Worm (Caenorhabditis elegans): ENCODE results near the gene col-177.

The col-177 gene

ce11 chrX:10958427-10958826 is 43.2 kb downstream of the col-177 start, which contains the start of gene nlp-19:
nlp-19 (plus strand) TSS chrX:10958727.
- no peak for TF ChIP-seq ztf-26 (tag; optimal IDR thresholded peaks at IDR 0.05)

- no peak for TF ChIP-seq mxl-1 (tag; optimal IDR thresholded peaks at IDR 0.05)
- TF ChIP-seq nhr-27 (tag; optimal IDR thresholded peaks at IDR 0.05): no peak
- TF ChIP-seq ccch-3 (GFP tag; optimal IDR thresholded peaks at IDR 0.05): no peak
- TF ChIP-seq hlh-26 (GFP tag; conservative IDR thresholded peaks at IDR 0.05): no peak
- no peak for TF ChIP-seq ztf-3 (GFP tag; optimal IDR thresholded peaks at IDR 0.05)
- peak; percentile 84 for TF ChIP-seq nhr-80 (tag; optimal IDR thresholded peaks at IDR 0.05)
- TF ChIP-seq ztf-6 (GFP tag; IDR thresholded peaks at IDR 0.05): no peak
- TF ChIP-seq hsf-1 (GFP tag; IDR thresholded peaks at IDR 0.05): no peak
Measured at ce11 chrX:10956972-10957678, 44.5 kb downstream of the col-177 start.

DNA sequence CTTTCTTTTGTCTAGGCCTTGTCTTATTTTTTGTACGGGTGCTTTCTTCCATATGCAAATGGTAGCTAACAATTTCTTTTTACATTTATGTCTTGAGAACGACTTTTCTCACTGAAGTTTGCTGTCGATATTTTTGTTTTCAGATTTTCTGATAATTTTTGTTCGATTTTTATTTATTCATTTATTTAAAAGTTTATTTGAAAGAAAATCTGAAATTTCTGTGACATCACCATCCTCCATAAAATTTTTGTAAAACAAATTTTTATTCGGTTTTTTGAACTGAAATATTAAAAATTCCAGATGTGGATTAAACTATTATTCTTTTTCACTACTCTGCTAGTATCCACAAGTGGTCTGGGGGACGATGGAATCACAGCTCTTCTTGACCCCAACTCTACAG is 47.8 kb downstream of the col-177 start, which contains the start of gene pbo-4:
pbo-4 (plus strand) TSS at position 301 of the 400 bp plus-strand sequence.
- TF ChIP-seq K11D2.4 (GFP tag; IDR thresholded peaks at IDR 0.05) (no peak), ZK185.1 (tag; optimal IDR thresholded peaks at IDR 0.05; ENCODE audit: poor library complexity, severe bottlenecking) (no peak), cebp-2 (GFP tag; IDR thresholded peaks at IDR 0.05) (no peak), B0019.2 (GFP tag; conservative IDR thresholded peaks at IDR 0.05) (no peak), ztf-28 (GFP tag; IDR thresholded peaks at IDR 0.05) (no peak), mxl-1 (tag; optimal IDR thresholded peaks at IDR 0.05) (no peak), lsy-27 (tag; optimal IDR thresholded peaks at IDR 0.05; ENCODE audit: borderline replicate concordance, insufficient read depth) (no peak), sptf-2 (GFP tag; optimal IDR thresholded peaks at IDR 0.05) (no peak), ztf-6 (GFP tag; IDR thresholded peaks at IDR 0.05) (no peak), zim-3 (tag; optimal IDR thresholded peaks at IDR 0.05) (no peak), egrh-3 (GFP tag; IDR thresholded peaks at IDR 0.05) (no peak), hmg-20 (GFP tag; IDR thresholded peaks at IDR 0.05) (no peak), madf-6 (GFP tag; IDR thresholded peaks at IDR 0.05) (no peak), akir-1 (GFP tag; optimal IDR thresholded peaks at IDR 0.05) (no peak), lir-1 (GFP tag; conservative IDR thresholded peaks at IDR 0.05) (no peak), ztf-3 (GFP tag; optimal IDR thresholded peaks at IDR 0.05) (no peak), lin-40 (tag; optimal IDR thresholded peaks at IDR 0.05) (no peak), unc-62 (GFP tag; optimal IDR thresholded peaks at IDR 0.05) (no peak), somi-1 (GFP tag; optimal IDR thresholded peaks at IDR 0.05) (no peak), hlh-12 (tag; optimal IDR thresholded peaks at IDR 0.05) (no peak)

- TF ChIP-seq sea-2 (GFP tag; IDR thresholded peaks at IDR 0.05): no peak
- no peak for TF ChIP-seq C06A6.2 (GFP tag; conservative IDR thresholded peaks at IDR 0.05)
- no peak for TF ChIP-seq rcor-1 (GFP tag; IDR thresholded peaks at IDR 0.05)
- no peak for TF ChIP-seq him-1 (tag; optimal IDR thresholded peaks at IDR 0.05)
- no peak for TF ChIP-seq attf-3 (GFP tag; conservative IDR thresholded peaks at IDR 0.05)
- TF ChIP-seq B0019.2 (GFP tag; conservative IDR thresholded peaks at IDR 0.05): no peak
- TF ChIP-seq gei-17 (GFP tag; optimal IDR thresholded peaks at IDR 0.05): no peak
- TF ChIP-seq nhr-80 (tag; optimal IDR thresholded peaks at IDR 0.05): peak; percentile 6
Measured at ce11 chrX:10951922-10952321, 49.7 kb downstream of the col-177 start.

DNA sequence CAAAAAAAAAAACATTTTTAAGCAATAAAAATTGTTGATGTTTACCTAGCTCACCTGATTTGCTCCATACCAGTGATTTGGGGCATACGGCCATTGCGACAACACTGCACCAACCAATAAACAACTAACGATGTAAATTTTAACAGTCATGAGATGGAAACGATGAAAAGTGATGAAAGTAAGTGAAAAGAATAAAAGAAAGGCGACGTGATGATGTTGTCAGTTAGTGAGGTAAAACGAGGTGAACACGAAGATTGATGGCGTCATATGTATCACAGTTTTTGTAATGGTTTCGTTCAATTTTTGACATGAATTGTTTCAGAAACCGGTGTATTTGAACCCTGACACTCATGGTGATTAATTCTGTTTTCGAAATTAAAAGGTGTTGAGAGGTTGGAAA is 50.5 kb downstream of the col-177 start, which contains the start of gene K09C8.7:
K09C8.7 (minus strand) TSS at position 226 of the 400 bp plus-strand sequence.
- TF ChIP-seq B0261.1 (tag; optimal IDR thresholded peaks at IDR 0.05): no peak
- TF ChIP-seq ztf-28 (GFP tag; IDR thresholded peaks at IDR 0.05): no peak
- no peak for TF ChIP-seq him-1 (tag; optimal IDR thresholded peaks at IDR 0.05)
- no peak for TF ChIP-seq hrde-1 (tag; optimal IDR thresholded peaks at IDR 0.05; ENCODE audit: borderline replicate concordance)
- no peak for TF ChIP-seq lsl-1 (GFP tag; optimal IDR thresholded peaks at IDR 0.05)
- TF ChIP-seq lag-1 (GFP tag; IDR thresholded peaks at IDR 0.05): no peak
